Worm (Caenorhabditis elegans): ENCODE results near the gene rei-1.

The rei-1 gene

ce11 chrIII:4113594-4113993 is 15.6 kb upstream of the rei-1 start (continued):
- no peak for TF ChIP-seq lin-15B (tag; optimal IDR thresholded peaks at IDR 0.05)
- no peak for TF ChIP-seq vab-15 (tag; optimal IDR thresholded peaks at IDR 0.05)
- no peak for TF ChIP-seq nhr-90 (tag; optimal IDR thresholded peaks at IDR 0.05; ENCODE audit: poor library complexity)
- TF ChIP-seq hlh-4 (tag; optimal IDR thresholded peaks at IDR 0.05), result no peak
- no peak for TF ChIP-seq mab-9 (GFP tag; IDR thresholded peaks at IDR 0.05)
- TF ChIP-seq ztf-4 (tag; optimal IDR thresholded peaks at IDR 0.05), result no peak
- peak; percentile 69 for TF ChIP-seq lin-14 (GFP tag; optimal IDR thresholded peaks at IDR 0.05)
- no peak for TF ChIP-seq ceh-90 (tag; optimal IDR thresholded peaks at IDR 0.05)
- TF ChIP-seq aha-1 (tag; optimal IDR thresholded peaks at IDR 0.05), result no peak
- no peak for TF ChIP-seq lin-35 (GFP tag; optimal IDR thresholded peaks at IDR 0.05)
- TF ChIP-seq ceh-63 (GFP tag; optimal IDR thresholded peaks at IDR 0.05), result no peak
- TF ChIP-seq unc-130 (tag; optimal IDR thresholded peaks at IDR 0.05), result peak; percentile 32
- TF ChIP-seq pqm-1 (tag; optimal IDR thresholded peaks at IDR 0.05), result no peak
- no peak for TF ChIP-seq isw-1 (GFP tag; IDR thresholded peaks at IDR 0.05)
- peak in 1 of 2 experiments; percentile 34 for TF ChIP-seq efl-1 (optimal IDR thresholded peaks at IDR 0.05)
- TF ChIP-seq efl-1 (GFP tag; optimal IDR thresholded peaks at IDR 0.05 in 1 of 2), result peak in 1 of 2 experiments; percentile 90
- no peak for TF ChIP-seq sptf-1 (tag; optimal IDR thresholded peaks at IDR 0.05)
- TF ChIP-seq lsy-2 (tag; optimal IDR thresholded peaks at IDR 0.05), result peak; percentile 33 to 37
- no peak for TF ChIP-seq unc-86 (tag; optimal IDR thresholded peaks at IDR 0.05)
- TF ChIP-seq efl-3 (GFP tag; optimal IDR thresholded peaks at IDR 0.05), result no peak
- TF ChIP-seq unc-98 (GFP tag; IDR thresholded peaks at IDR 0.05), result peak; percentile 50
- TF ChIP-seq ztf-11 (tag; optimal IDR thresholded peaks at IDR 0.05), result no peak
- TF ChIP-seq ceh-88 (GFP tag; IDR thresholded peaks at IDR 0.05), result no peak
- TF ChIP-seq pag-3 (tag; optimal IDR thresholded peaks at IDR 0.05; ENCODE audit: borderline replicate concordance, insufficient read depth), result no peak
- TF ChIP-seq ceh-82 (tag; optimal IDR thresholded peaks at IDR 0.05), result no peak
- no peak for TF ChIP-seq snpc-4 (tag; optimal IDR thresholded peaks at IDR 0.05)
- no peak for TF ChIP-seq blmp-1 (tag; optimal IDR thresholded peaks at IDR 0.05)
- no peak for TF ChIP-seq C04F5.9 (tag; optimal IDR thresholded peaks at IDR 0.05)
- TF ChIP-seq swsn-7 (tag; optimal IDR thresholded peaks at IDR 0.05), result peak; percentile 47
- peak; percentile 2 for TF ChIP-seq lir-3 (tag; optimal IDR thresholded peaks at IDR 0.05; ENCODE audit: poor library complexity)
- TF ChIP-seq nhr-71 (tag; optimal IDR thresholded peaks at IDR 0.05), result peak; percentile 82
- no peak for TF ChIP-seq unc-30 (tag; optimal IDR thresholded peaks at IDR 0.05)
- no peak for TF ChIP-seq pax-3 (tag; optimal IDR thresholded peaks at IDR 0.05)
- TF ChIP-seq Y116A8C.19 (tag; optimal IDR thresholded peaks at IDR 0.05; ENCODE audit: borderline replicate concordance), result no peak
- TF ChIP-seq mef-2 (tag; optimal IDR thresholded peaks at IDR 0.05), result no peak
- TF ChIP-seq mdl-1 (tag; optimal IDR thresholded peaks at IDR 0.05), result no peak
- peak; percentile 46 for TF ChIP-seq snu-23 (GFP tag; optimal IDR thresholded peaks at IDR 0.05)
- no peak for TF ChIP-seq nhr-12 (tag; optimal IDR thresholded peaks at IDR 0.05)
- no peak for TF ChIP-seq egl-27 (tag; optimal IDR thresholded peaks at IDR 0.05)
- TF ChIP-seq fkh-10 (GFP tag; optimal IDR thresholded peaks at IDR 0.05), result no peak
- no peak for TF ChIP-seq ces-1 (GFP tag; optimal IDR thresholded peaks at IDR 0.05)
- TF ChIP-seq unc-62 (GFP tag; optimal IDR thresholded peaks at IDR 0.05), result no peak
- TF ChIP-seq jun-1 (tag; optimal IDR thresholded peaks at IDR 0.05), result no peak
- no peak for TF ChIP-seq dpl-1 (GFP tag; optimal IDR thresholded peaks at IDR 0.05)
